Worm (Caenorhabditis elegans) whole organism, mixed stage, embryonic: ENCODE data around the gene T19C3.4.

Experiments
- lin-13 ChIP-seq: fragments of 150-350 bp; optimal IDR thresholded peaks from 2 replicates; lab custom pipeline; 2014; ENCODE audit warnings: missing biosample characterization, missing genetic modification characterization
- lsy-2 ChIP-seq: fragments of 150-350 bp; optimal IDR thresholded peaks from 2 replicates; lab custom pipeline; 2014; ENCODE audit warnings: missing biosample characterization, missing genetic modification characterization
- mab-5 ChIP-seq: fragments of 150-350 bp; optimal IDR thresholded peaks from 2 replicates; lab custom pipeline; 2014; ENCODE audit warnings: missing biosample characterization, missing genetic modification characterization
- snpc-4 ChIP-seq: fragments of 150-350 bp; optimal IDR thresholded peaks from 2 replicates; lab custom pipeline; 2014; ENCODE audit warnings: missing biosample characterization, missing genetic modification characterization

DNA sequence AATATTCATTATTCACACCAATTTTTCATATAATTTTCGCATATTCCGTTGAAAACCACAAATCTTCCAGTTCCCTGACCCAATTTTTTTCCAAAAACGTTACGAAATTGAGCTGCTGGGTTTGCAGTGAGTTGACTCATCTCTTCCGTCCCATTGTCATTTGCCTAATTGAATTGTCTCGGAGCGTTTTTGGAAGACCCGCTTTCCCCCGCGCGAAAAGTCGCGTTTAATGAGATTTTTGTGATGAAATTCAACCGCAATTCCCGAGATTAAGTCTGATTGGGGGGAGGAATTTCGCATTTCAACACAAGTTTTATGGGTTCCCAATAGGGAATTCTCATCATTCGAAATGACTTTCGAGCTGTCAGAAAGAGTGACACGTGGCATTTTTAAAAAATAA, 8.2 kb downstream of the T19C3.4 start:
- no peak for TF ChIP-seq mab-5 (tag; lab: Kevin White, UChicago)
- no peak for TF ChIP-seq lsy-2
- no peak for TF ChIP-seq snpc-4 (tag; lab: Kevin White, UChicago)
- no peak for TF ChIP-seq lin-13 (tag; lab: Kevin White, UChicago)
